Worm (Caenorhabditis elegans): ENCODE results near the gene lec-7.

lec-7 gene

DNA sequence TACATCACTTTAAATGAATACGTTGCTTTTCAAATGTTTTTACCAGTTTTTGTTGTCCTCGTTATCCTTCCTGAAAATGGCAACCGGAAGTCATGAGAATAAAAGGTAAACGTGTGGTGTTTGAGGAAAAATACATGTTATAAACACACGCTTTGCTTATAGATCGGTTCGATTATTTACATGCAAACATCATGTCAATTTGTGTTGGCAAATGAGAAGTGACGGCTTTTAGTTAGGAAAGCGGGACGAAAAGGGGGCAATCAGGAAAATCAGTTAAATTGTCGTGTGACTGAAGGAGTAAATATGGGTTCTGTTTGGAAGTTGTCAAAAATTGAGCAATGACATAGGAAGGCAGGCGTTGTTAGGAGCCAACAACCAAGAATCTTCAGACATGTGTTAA is 20.6 kb upstream of the lec-7 start, which contains the start of gene rrc-1:
Gene rrc-1 (minus strand): TSS at position 74 of the 400 bp plus-strand sequence.
- TF ChIP-seq mml-1 (tag; optimal IDR thresholded peaks at IDR 0.05): no peak
- TF ChIP-seq ama-1 (optimal IDR thresholded peaks at IDR 0.05): no peak
- no peak for TF ChIP-seq eor-1 (tag; optimal IDR thresholded peaks at IDR 0.05)
- no peak for TF ChIP-seq snpc-4 (tag; optimal IDR thresholded peaks at IDR 0.05)
- TF ChIP-seq ceh-16 (tag; optimal IDR thresholded peaks at IDR 0.05): no peak
- TF ChIP-seq zag-1 (tag; optimal IDR thresholded peaks at IDR 0.05): no peak
- no peak for TF ChIP-seq nhr-237 (tag; optimal IDR thresholded peaks at IDR 0.05)
- no peak for TF ChIP-seq ztf-4 (tag; optimal IDR thresholded peaks at IDR 0.05)
- TF ChIP-seq elt-1 (tag; optimal IDR thresholded peaks at IDR 0.05): no peak
- TF ChIP-seq aly-2 (tag; optimal IDR thresholded peaks at IDR 0.05): no peak
- no peak for TF ChIP-seq hmg-11 (tag; optimal IDR thresholded peaks at IDR 0.05)
- TF ChIP-seq nhr-43 (tag; optimal IDR thresholded peaks at IDR 0.05; ENCODE audit: poor library complexity, severe bottlenecking): no peak
- no peak for TF ChIP-seq ceh-28 (tag; optimal IDR thresholded peaks at IDR 0.05)
- TF ChIP-seq daf-12 (tag; optimal IDR thresholded peaks at IDR 0.05): no peak

- TF ChIP-seq nfya-1 (tag; optimal IDR thresholded peaks at IDR 0.05; ENCODE audit: insufficient read depth) (peak; percentile 32), fkh-2 (tag; optimal IDR thresholded peaks at IDR 0.05) (no peak), eor-1 (tag; optimal IDR thresholded peaks at IDR 0.05) (no peak), fos-1 (tag; optimal IDR thresholded peaks at IDR 0.05) (no peak), jun-1 (tag; optimal IDR thresholded peaks at IDR 0.05) (no peak)
These were observed 19.5 kb upstream of the lec-7 start for ce11 chrX:9832370-9832769.

ce11 chrX:9837989-9838541 is 13.8 kb upstream of the lec-7 start, which contains the start of gene ipla-2:
Gene ipla-2, minus strand, starts transcription at chrX:9838039.
- TF ChIP-seq nhr-25 (tag; optimal IDR thresholded peaks at IDR 0.05) (peak; percentile 66), lsy-12 (tag; optimal IDR thresholded peaks at IDR 0.05) (no peak), ZK546.5 (tag; optimal IDR thresholded peaks at IDR 0.05) (no peak), jun-1 (tag; optimal IDR thresholded peaks at IDR 0.05) (peak; percentile 39), egl-5 (tag; optimal IDR thresholded peaks at IDR 0.05) (no peak), nhr-76 (tag; optimal IDR thresholded peaks at IDR 0.05) (no peak), lin-15B (tag; optimal IDR thresholded peaks at IDR 0.05) (peak; percentile 75), unc-39 (tag; optimal IDR thresholded peaks at IDR 0.05) (no peak), daf-12 (tag; optimal IDR thresholded peaks at IDR 0.05) (no peak), hmg-11 (tag; optimal IDR thresholded peaks at IDR 0.05) (peak; percentile 56), ztf-4 (tag; optimal IDR thresholded peaks at IDR 0.05) (no peak), ceh-82 (tag; optimal IDR thresholded peaks at IDR 0.05) (no peak), ama-1 (optimal IDR thresholded peaks at IDR 0.05) (peak; percentile 45), ceh-28 (tag; optimal IDR thresholded peaks at IDR 0.05) (no peak), ceh-16 (tag; optimal IDR thresholded peaks at IDR 0.05) (no peak), nhr-12 (tag; optimal IDR thresholded peaks at IDR 0.05) (no peak), mdl-1 (tag; optimal IDR thresholded peaks at IDR 0.05) (peak; percentile 23), fkh-10 (GFP tag; optimal IDR thresholded peaks at IDR 0.05) (peak; percentile 74), nhr-237 (tag; optimal IDR thresholded peaks at IDR 0.05) (no peak), nhr-28 (tag; optimal IDR thresholded peaks at IDR 0.05) (no peak), ztf-11 (tag; optimal IDR thresholded peaks at IDR 0.05) (no peak), pha-4 (tag; optimal IDR thresholded peaks at IDR 0.05) (peak; percentile 71), skn-1 (tag; optimal IDR thresholded peaks at IDR 0.05) (peak; percentile 51), aly-2 (tag; optimal IDR thresholded peaks at IDR 0.05) (no peak), nhr-23 (tag; optimal IDR thresholded peaks at IDR 0.05) (no peak), ceh-9 (tag; optimal IDR thresholded peaks at IDR 0.05) (no peak), nhr-77 (tag; optimal IDR thresholded peaks at IDR 0.05) (no peak), mml-1 (tag; optimal IDR thresholded peaks at IDR 0.05) (no peak), tbx-2 (tag; optimal IDR thresholded peaks at IDR 0.05) (no peak), fkh-2 (tag; optimal IDR thresholded peaks at IDR 0.05) (no peak), lin-39 (tag; optimal IDR thresholded peaks at IDR 0.05) (peak; percentile 47), fos-1 (tag; optimal IDR thresholded peaks at IDR 0.05) (no peak), zag-1 (tag; optimal IDR thresholded peaks at IDR 0.05) (no peak), nhr-11 (tag; optimal IDR thresholded peaks at IDR 0.05) (no peak), snpc-4 (tag; optimal IDR thresholded peaks at IDR 0.05) (peak; percentile 68), sea-2 (GFP tag; optimal IDR thresholded peaks at IDR 0.05) (no peak), pqm-1 (tag; optimal IDR thresholded peaks at IDR 0.05) (peak; percentile 46), eor-1 (tag; optimal IDR thresholded peaks at IDR 0.05) (no peak), nhr-43 (tag; optimal IDR thresholded peaks at IDR 0.05; ENCODE audit: poor library complexity, severe bottlenecking) (no peak), nhr-67 (tag; optimal IDR thresholded peaks at IDR 0.05) (no peak), elt-2 (tag; optimal IDR thresholded peaks at IDR 0.05) (peak; percentile 41), unc-62 (GFP tag; optimal IDR thresholded peaks at IDR 0.05) (no peak), nfya-1 (tag; optimal IDR thresholded peaks at IDR 0.05; ENCODE audit: insufficient read depth) (peak; percentile 75), elt-1 (tag; optimal IDR thresholded peaks at IDR 0.05) (no peak), egl-27 (tag; optimal IDR thresholded peaks at IDR 0.05) (no peak), R02D3.7 (tag; optimal IDR thresholded peaks at IDR 0.05) (no peak), elt-3 (tag; optimal IDR thresholded peaks at IDR 0.05) (no peak)
